Worm (Caenorhabditis elegans): Measurements from ENCODE around the gene far-4.

- TF ChIP-seq tab-1 (GFP tag; IDR thresholded peaks at IDR 0.05): no peak
- TF ChIP-seq klf-2 (GFP tag; conservative IDR thresholded peaks at IDR 0.05): no peak
- peak; percentile 35 for TF ChIP-seq cog-1 (tag; optimal IDR thresholded peaks at IDR 0.05)
- no peak for TF ChIP-seq T22C8.4 (GFP tag; IDR thresholded peaks at IDR 0.05)
Measured at ce11 chrV:12950812-12951528, 48.5 kb downstream of the far-4 start, which contains the start of the genes T16G1.9 and T16G1.18.

Measured in whole organism, midembryonic.